Fruit fly (Drosophila melanogaster): ENCODE measurements around the gene indra.

Gene indra

DNA sequence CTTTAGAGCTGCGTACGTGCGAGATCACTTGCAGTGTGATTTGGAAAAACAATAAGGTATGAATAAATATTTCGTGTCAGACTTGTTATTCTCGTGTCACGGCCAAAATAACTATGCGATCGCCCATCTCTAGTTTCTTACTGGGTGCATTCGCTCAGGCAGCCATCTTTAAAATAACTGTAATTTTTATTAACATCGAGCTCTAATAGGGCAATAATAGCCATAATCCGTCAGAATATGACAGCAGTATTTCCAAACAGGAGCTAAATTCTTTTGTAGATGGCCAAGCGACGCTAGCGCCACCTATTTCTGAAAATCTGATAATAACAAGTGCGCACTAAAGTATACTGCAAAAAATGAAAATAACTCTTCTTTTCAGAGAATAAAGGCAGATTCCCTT, 9.9 kb upstream of the indra start (continued):
- TF ChIP-seq CG7745 (tag; optimal IDR thresholded peaks at IDR 0.05) (peak; percentile 6), fru (optimal IDR thresholded peaks at IDR 0.05) (no peak), CG11247 (GFP tag; IDR thresholded peaks at IDR 0.05) (0 out of 2 replicates have a peak, but pooled peaks have one; percentile 4), CG15269 (tag; optimal IDR thresholded peaks at IDR 0.05) (peak; percentile 40), nerfin-2 (GFP tag; IDR thresholded peaks at IDR 0.05; ENCODE audit: partially characterized antibody) (peak; percentile 73), pum (GFP tag; optimal IDR thresholded peaks at IDR 0.05) (no peak), CG12219 (GFP tag; optimal IDR thresholded peaks at IDR 0.05) (peak; percentile 7), prd (optimal IDR thresholded peaks at IDR 0.05) (no peak), prd (GFP tag; IDR thresholded peaks at IDR 0.05) (peak; percentile 40; the same call in 1 of the 3 replicates), CG2116 (GFP tag; optimal IDR thresholded peaks at IDR 0.05) (peak; percentile 54), chm (GFP tag; IDR thresholded peaks at IDR 0.05) (0 out of 2 replicates have a peak, but pooled peaks have one; percentile 44), hbn (GFP tag; IDR thresholded peaks at IDR 0.05; ENCODE audit: partially characterized antibody) (peak; percentile 93), bsh (GFP tag; optimal IDR thresholded peaks at IDR 0.05) (peak in 1 of 2 experiments; percentile 18), CG7786 (GFP tag; optimal IDR thresholded peaks at IDR 0.05) (no peak), pho (GFP tag; optimal IDR thresholded peaks at IDR 0.05) (peak; percentile 37), Sry-δ (GFP tag; optimal IDR thresholded peaks at IDR 0.05) (peak; percentile 87), CG17912 (GFP tag; optimal IDR thresholded peaks at IDR 0.05) (peak; percentile 67), CG10267 (tag; optimal IDR thresholded peaks at IDR 0.05) (peak; percentile 57), Ravus (GFP tag; IDR thresholded peaks at IDR 0.05) (no peak), Sin3A (optimal IDR thresholded peaks at IDR 0.05) (no peak), fd96Cb (tag; optimal IDR thresholded peaks at IDR 0.05) (no peak), HLH54F (GFP tag; optimal IDR thresholded peaks at IDR 0.05) (peak; percentile 40), gfzf (GFP tag; optimal IDR thresholded peaks at IDR 0.05) (peak; percentile 15), CG16813 (GFP tag; IDR thresholded peaks at IDR 0.05; ENCODE audit: partially characterized antibody) (peak; percentile 90), CG11695 (GFP tag; IDR thresholded peaks at IDR 0.05) (no peak), kni (GFP tag; optimal IDR thresholded peaks at IDR 0.05) (peak; percentile 96), Tbp (GFP tag; optimal IDR thresholded peaks at IDR 0.05) (no peak), CG14441 (GFP tag; IDR thresholded peaks at IDR 0.05) (peak; percentile 24; the same call in 1 of the 2 replicates), Nf-YB (GFP tag; optimal IDR thresholded peaks at IDR 0.05) (peak; percentile 0), Dip3 (GFP tag; optimal IDR thresholded peaks at IDR 0.05) (no peak), HLH4C (GFP tag; IDR thresholded peaks at IDR 0.05; ENCODE audit: partially characterized antibody) (peak; percentile 77), sob (GFP tag; IDR thresholded peaks at IDR 0.05) (no peak), hb (GFP tag; IDR thresholded peaks at IDR 0.05; ENCODE audit: partially characterized antibody) (peak; percentile 66; the same call in 2 of the 3 replicates), gcm (GFP tag; optimal IDR thresholded peaks at IDR 0.05) (peak; percentile 27), CG30403 (GFP tag; optimal IDR thresholded peaks at IDR 0.05) (peak; percentile 44), Dbx (GFP tag; IDR thresholded peaks at IDR 0.05) (0 out of 3 replicates have a peak, but pooled peaks have one; percentile 21), zen (tag; optimal IDR thresholded peaks at IDR 0.05) (peak; percentile 61), dimm (GFP tag; IDR thresholded peaks at IDR 0.05) (no peak), CG10431 (GFP tag; optimal IDR thresholded peaks at IDR 0.05) (peak; percentile 24), CG15514 (GFP tag; optimal IDR thresholded peaks at IDR 0.05) (peak; percentile 48), mam (GFP tag; optimal IDR thresholded peaks at IDR 0.05) (peak; percentile 8), CG7928 (GFP tag; optimal IDR thresholded peaks at IDR 0.05) (no peak), CG7839 (tag; optimal IDR thresholded peaks at IDR 0.05) (peak; percentile 48), insv (GFP tag; optimal IDR thresholded peaks at IDR 0.05) (peak in 1 of 2 experiments; percentile 86), D19A (tag; optimal IDR thresholded peaks at IDR 0.05) (peak; percentile 48), lab (GFP tag; optimal IDR thresholded peaks at IDR 0.05) (peak; percentile 55), MESR4 (GFP tag; optimal IDR thresholded peaks at IDR 0.05) (peak; percentile 7), CG17186 (GFP tag; optimal IDR thresholded peaks at IDR 0.05) (peak; percentile 19), stwl (tag; optimal IDR thresholded peaks at IDR 0.05) (peak; percentile 79), NC2α (GFP tag; optimal IDR thresholded peaks at IDR 0.05) (no peak)

Measured in whole organism, embryonic.